Fruit fly (Drosophila melanogaster) whole organism, embryonic: ENCODE measurements around the gene CG7924.

Experiments used
- Abd-B ChIP-seq: fragments of 200-800 bp; sonication (Bioruptor generic); optimal IDR thresholded peaks from 2 replicates; lab custom pipeline; 2018; ENCODE audit warnings: missing biosample characterization, mild to moderate bottlenecking, missing genetic modification characterization, moderate library complexity
- B-H2 ChIP-seq: fragments of 200-800 bp; sonication (Bioruptor generic); optimal IDR thresholded peaks from 2 replicates; lab custom pipeline; 2018; ENCODE audit warnings: missing biosample characterization, mild to moderate bottlenecking, missing genetic modification characterization
- Bteb2 ChIP-seq: fragments of 200-800 bp; sonication (Bioruptor generic); optimal IDR thresholded peaks from 2 replicates; lab custom pipeline; 2016; ENCODE audit warnings: missing biosample characterization, missing genetic modification characterization
- CG10267 ChIP-seq: fragments of 200-800 bp; sonication (Bioruptor generic); optimal IDR thresholded peaks from 2 replicates; lab custom pipeline; 2018; ENCODE audit warnings: missing biosample characterization, mild to moderate bottlenecking, missing genetic modification characterization, moderate library complexity
- CG10274 ChIP-seq: fragments of 200-800 bp; sonication (Bioruptor generic); optimal IDR thresholded peaks from 3 replicates; lab custom pipeline; 2017; ENCODE audit warnings: missing biosample characterization, mild to moderate bottlenecking, missing genetic modification characterization
- CG10366 ChIP-seq: fragments of 200-800 bp; sonication (Bioruptor generic); IDR thresholded peaks from 2 replicates; pipeline ENCODE4 v1.3.6; 2022; ENCODE audit warnings: missing biosample characterization, missing genetic modification characterization
- CG10565 ChIP-seq: fragments of 200-800 bp; sonication (Bioruptor generic); optimal IDR thresholded peaks from 3 replicates; lab custom pipeline; 2016; ENCODE audit warnings: missing biosample characterization, mild to moderate bottlenecking, missing genetic modification characterization
- CG11085 ChIP-seq: fragments of 200-800 bp; sonication (Bioruptor generic); IDR thresholded peaks from 2 replicates; pipeline ENCODE4 v1.3.6; 2022; ENCODE audit warnings: missing biosample characterization, missing genetic modification characterization
- CG11456 ChIP-seq: fragments of 200-800 bp; sonication (Bioruptor generic); IDR thresholded peaks from 3 replicates; pipeline ENCODE4 v1.3.6; 2022; ENCODE audit warnings: missing biosample characterization, missing genetic modification characterization
- CG11504 ChIP-seq: fragments of 200-800 bp; sonication (Bioruptor generic); optimal IDR thresholded peaks from 3 replicates; lab custom pipeline; 2019; ENCODE audit warnings: missing biosample characterization, mild to moderate bottlenecking, missing genetic modification characterization, moderate library complexity
- CG12104 ChIP-seq: fragments of 200-800 bp; sonication (Bioruptor generic); optimal IDR thresholded peaks from 3 replicates; lab custom pipeline; 2016; ENCODE audit warnings: missing biosample characterization, missing genetic modification characterization
- CG13123 ChIP-seq: fragments of 200-800 bp; sonication (Bioruptor generic); optimal IDR thresholded peaks from 2 replicates; lab custom pipeline; 2016; ENCODE audit warnings: missing biosample characterization, missing genetic modification characterization
- CG15011 ChIP-seq: fragments of 200-800 bp; sonication (Bioruptor generic); optimal IDR thresholded peaks from 3 replicates; lab custom pipeline; 2018; ENCODE audit warnings: missing biosample characterization, mild to moderate bottlenecking, missing genetic modification characterization
- CG1647 ChIP-seq: fragments of 200-800 bp; sonication (Bioruptor generic); optimal IDR thresholded peaks from 3 replicates; lab custom pipeline; 2016; ENCODE audit warnings: missing biosample characterization, missing genetic modification characterization
- CG1832 ChIP-seq: fragments of 200-800 bp; sonication (Bioruptor generic); optimal IDR thresholded peaks from 2 replicates; lab custom pipeline; 2017; ENCODE audit warnings: missing biosample characterization, mild to moderate bottlenecking, missing genetic modification characterization, inconsistent platforms
- CG18476 ChIP-seq: fragments of 200-800 bp; sonication (Bioruptor generic); optimal IDR thresholded peaks from 2 replicates; lab custom pipeline; 2016; ENCODE audit warnings: missing biosample characterization, mild to moderate bottlenecking, missing genetic modification characterization
- CG2712 ChIP-seq: fragments of 200-800 bp; optimal IDR thresholded peaks from 3 replicates; lab custom pipeline; 2019; ENCODE audit warnings: missing biosample characterization, mild to moderate bottlenecking, missing genetic modification characterization, moderate library complexity
- CG30431 ChIP-seq: fragments of 200-800 bp; sonication (Bioruptor generic); optimal IDR thresholded peaks from 2 replicates; lab custom pipeline; 2017; ENCODE audit warnings: missing biosample characterization, missing genetic modification characterization
- CG3163 ChIP-seq: fragments of 200-800 bp; sonication (Bioruptor generic); optimal IDR thresholded peaks from 3 replicates; lab custom pipeline; 2016; ENCODE audit warnings: missing biosample characterization, missing genetic modification characterization
- CG34224 ChIP-seq: fragments of 200-800 bp; sonication (Bioruptor generic); IDR thresholded peaks from 3 replicates; pipeline ENCODE4 v1.3.6; 2022; ENCODE audit warnings: missing biosample characterization, missing genetic modification characterization; ENCODE audit not compliant: partially characterized antibody
- CG6689 ChIP-seq: fragments of 200-800 bp; sonication (Bioruptor generic); IDR thresholded peaks from 2 replicates; pipeline ENCODE4 v1.3.6; 2022; ENCODE audit warnings: missing biosample characterization, missing genetic modification characterization
- CG8478 ChIP-seq: fragments of >200 bp; optimal IDR thresholded peaks from 2 replicates; lab custom pipeline; 2018
- CG8944 ChIP-seq: fragments of 200-800 bp; sonication (Bioruptor generic); optimal IDR thresholded peaks from 3 replicates; lab custom pipeline; 2016; ENCODE audit warnings: missing biosample characterization, missing genetic modification characterization
- CG9932 ChIP-seq: fragments of 200-800 bp; sonication (Bioruptor generic); IDR thresholded peaks from 2 replicates; pipeline ENCODE4 v1.3.6; 2022; ENCODE audit warnings: missing biosample characterization, missing genetic modification characterization
- E2f1 ChIP-seq: fragments of 200-800 bp; sonication (Bioruptor generic); IDR thresholded peaks from 2 replicates; pipeline ENCODE4 v1.3.6; 2022; ENCODE audit warnings: missing biosample characterization, missing genetic modification characterization
- Scr ChIP-seq: fragments of 200-800 bp; sonication (Bioruptor generic); IDR thresholded peaks from 2 replicates; pipeline ENCODE4 v1.3.6; 2022; ENCODE audit warnings: missing biosample characterization, missing genetic modification characterization; ENCODE audit not compliant: partially characterized antibody
- Side ChIP-seq: fragments of 200-800 bp; sonication (Bioruptor generic); optimal IDR thresholded peaks from 2 replicates; lab custom pipeline; 2016; ENCODE audit warnings: missing biosample characterization, missing genetic modification characterization
- Sry-δ ChIP-seq: fragments of 200-800 bp; sonication (Bioruptor generic); optimal IDR thresholded peaks from 2 replicates; lab custom pipeline; 2016; ENCODE audit warnings: missing biosample characterization, missing genetic modification characterization
- Stat92E ChIP-seq, 3 experiments: fragments of >200 bp in 2 of 3; fragments of 200-800 bp in 1 of 3; sonication (Bioruptor generic) in 1 of 3; optimal IDR thresholded peaks; 2 replicates each; lab custom pipeline; 2017 to 2019; ENCODE audit warnings: missing biosample characterization in 3 of 3, missing genetic modification characterization in 3 of 3, mild to moderate bottlenecking in 1 of 3, moderate library complexity in 1 of 3
- TFAM ChIP-seq: fragments of 200-800 bp; sonication (Bioruptor generic); optimal IDR thresholded peaks from 2 replicates; lab custom pipeline; 2017; ENCODE audit warnings: missing biosample characterization, missing genetic modification characterization, inconsistent platforms
- az2 ChIP-seq: fragments of 200-800 bp; sonication (Bioruptor generic); optimal IDR thresholded peaks from 3 replicates; lab custom pipeline; 2016; ENCODE audit warnings: missing biosample characterization, missing genetic modification characterization
- bigmax ChIP-seq: fragments of 200-800 bp; sonication (Bioruptor generic); optimal IDR thresholded peaks from 2 replicates; lab custom pipeline; 2018; ENCODE audit warnings: missing biosample characterization, mild to moderate bottlenecking, missing genetic modification characterization
- chinmo ChIP-seq: fragments of 200-800 bp; sonication (Bioruptor generic); IDR thresholded peaks from 4 replicates; pipeline ENCODE4 v1.3.6; 2022; ENCODE audit warnings: missing biosample characterization, missing genetic modification characterization; ENCODE audit not compliant: partially characterized antibody
- dmrt99B ChIP-seq: fragments of 200-800 bp; sonication (Bioruptor generic); optimal IDR thresholded peaks from 2 replicates; lab custom pipeline; 2018; ENCODE audit warnings: missing biosample characterization, mild to moderate bottlenecking, missing genetic modification characterization, moderate library complexity
- esg ChIP-seq: fragments of 200-800 bp; sonication (Bioruptor generic); conservative IDR thresholded peaks from 2 replicates; pipeline ENCODE4 v1.3.6; 2022; ENCODE audit warnings: missing biosample characterization, missing genetic modification characterization
- eyg ChIP-seq: fragments of 200-800 bp; sonication (Bioruptor generic); optimal IDR thresholded peaks from 3 replicates; lab custom pipeline; 2016; ENCODE audit warnings: missing biosample characterization, missing genetic modification characterization
- fd3F ChIP-seq: fragments of 200-800 bp; sonication (Bioruptor generic); optimal IDR thresholded peaks from 2 replicates; lab custom pipeline; 2018; ENCODE audit warnings: missing biosample characterization, mild to moderate bottlenecking, missing genetic modification characterization, moderate library complexity
- fd64A ChIP-seq: fragments of 200-800 bp; sonication (Bioruptor generic); optimal IDR thresholded peaks from 3 replicates; lab custom pipeline; 2018; ENCODE audit warnings: missing biosample characterization, mild to moderate bottlenecking, missing genetic modification characterization
- gfzf ChIP-seq: fragments of 200-800 bp; sonication (Bioruptor generic); optimal IDR thresholded peaks from 2 replicates; lab custom pipeline; 2016; ENCODE audit warnings: missing biosample characterization, mild to moderate bottlenecking, missing genetic modification characterization, moderate library complexity
- her ChIP-seq: fragments of 200-800 bp; sonication (Bioruptor generic); optimal IDR thresholded peaks from 2 replicates; lab custom pipeline; 2016; ENCODE audit warnings: missing biosample characterization, missing genetic modification characterization
- kay ChIP-seq: fragments of 200-800 bp; sonication (Bioruptor generic); optimal IDR thresholded peaks from 2 replicates; lab custom pipeline; 2016; ENCODE audit warnings: missing biosample characterization, missing genetic modification characterization
- klu ChIP-seq: fragments of 200-800 bp; sonication (Bioruptor generic); IDR thresholded peaks from 2 replicates; pipeline ENCODE4 v1.3.6; 2022; ENCODE audit warnings: missing biosample characterization, missing genetic modification characterization
- lilli ChIP-seq: fragments of 200-800 bp; sonication (Bioruptor generic); optimal IDR thresholded peaks from 3 replicates; lab custom pipeline; 2016; ENCODE audit warnings: missing biosample characterization, missing genetic modification characterization
- pho ChIP-seq: fragments of 200-800 bp; sonication (Bioruptor generic); optimal IDR thresholded peaks from 2 replicates; lab custom pipeline; 2016; ENCODE audit warnings: missing biosample characterization, missing genetic modification characterization
- pnt ChIP-seq: fragments of 200-800 bp; sonication (Bioruptor generic); optimal IDR thresholded peaks from 3 replicates; lab custom pipeline; 2016; ENCODE audit warnings: missing biosample characterization, missing genetic modification characterization
- pros ChIP-seq: fragments of 200-800 bp; sonication (Bioruptor generic); optimal IDR thresholded peaks from 3 replicates; lab custom pipeline; 2019; ENCODE audit warnings: missing biosample characterization, mild to moderate bottlenecking, missing genetic modification characterization, moderate library complexity
- psq ChIP-seq: fragments of 200-800 bp; sonication (Bioruptor generic); optimal IDR thresholded peaks from 2 replicates; lab custom pipeline; 2017; ENCODE audit warnings: missing biosample characterization, missing genetic modification characterization
- repo ChIP-seq: fragments of 200-800 bp; sonication (Bioruptor generic); optimal IDR thresholded peaks from 2 replicates; lab custom pipeline; 2016; ENCODE audit warnings: missing biosample characterization, missing genetic modification characterization
- run ChIP-seq: fragments of 200-800 bp; sonication (Bioruptor generic); optimal IDR thresholded peaks from 3 replicates; lab custom pipeline; 2018; ENCODE audit warnings: missing biosample characterization, mild to moderate bottlenecking, missing genetic modification characterization
- salm ChIP-seq: fragments of 200-800 bp; sonication (Bioruptor generic); optimal IDR thresholded peaks from 2 replicates; lab custom pipeline; 2018; ENCODE audit warnings: missing biosample characterization, mild to moderate bottlenecking, missing genetic modification characterization
- trh ChIP-seq: fragments of 200-800 bp; sonication (Bioruptor generic); optimal IDR thresholded peaks from 2 replicates; lab custom pipeline; 2016; ENCODE audit warnings: missing biosample characterization, missing genetic modification characterization

CG7924 gene

DNA sequence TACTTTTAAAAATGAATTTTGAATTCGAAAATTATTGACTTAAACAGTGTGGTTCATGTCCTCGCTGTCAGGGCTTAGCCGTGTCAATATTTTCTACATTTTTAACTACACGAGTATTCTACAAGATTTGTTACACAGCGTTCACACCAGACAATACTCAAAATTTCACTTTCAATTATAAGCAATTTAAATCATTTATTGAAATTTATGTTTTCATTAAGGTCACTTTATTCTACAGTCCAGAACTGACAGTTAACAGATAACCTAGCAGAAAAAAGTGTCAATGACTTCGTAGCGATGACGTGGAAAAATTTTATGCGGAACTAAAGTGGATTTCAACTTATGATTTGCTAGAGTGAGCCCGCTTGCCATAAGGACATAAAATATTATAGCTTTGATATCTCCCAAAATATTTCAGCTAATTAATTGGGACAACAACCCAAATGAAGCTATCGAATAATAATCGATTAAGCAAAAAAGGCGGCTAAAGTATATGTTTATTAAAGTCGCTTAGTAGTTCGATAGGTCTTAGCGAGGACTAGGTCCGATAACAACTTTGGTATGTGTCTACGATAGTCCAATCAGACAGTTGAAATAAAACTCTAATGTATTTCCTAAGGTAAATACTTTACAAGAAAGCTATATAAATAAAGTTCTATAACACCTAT is 43.2 kb upstream of the CG7924 start (continued):
- TF ChIP-seq pros (GFP tag; lab: Kevin White, UChicago) (no peak), kay (GFP tag; lab: Kevin White, UChicago) (no peak), TFAM (GFP tag; lab: Kevin White, UChicago) (no peak), CG15011 (GFP tag; lab: Kevin White, UChicago) (no peak), CG9932 (GFP tag; lab: Robert Waterston, UW) (peak; percentile 76), CG1647 (GFP tag; lab: Kevin White, UChicago) (no peak), gfzf (GFP tag; lab: Kevin White, UChicago) (no peak), CG10267 (tag; lab: Kevin White, UChicago) (peak; percentile 21), psq (GFP tag; lab: Kevin White, UChicago) (no peak), dmrt99B (tag; lab: Kevin White, UChicago) (peak; percentile 61), E2f1 (peak; percentile 64; the same call in 1 of the 2 replicates), Abd-B (GFP tag; lab: Kevin White, UChicago) (no peak), fd64A (GFP tag; lab: Kevin White, UChicago) (no peak), CG6689 (GFP tag; lab: Robert Waterston, UW) (peak; percentile 56; the same call in 1 of the 2 replicates), fd3F (GFP tag; lab: Kevin White, UChicago) (peak; percentile 27), her (GFP tag; lab: Kevin White, UChicago) (no peak), CG8944 (GFP tag; lab: Kevin White, UChicago) (no peak), bigmax (GFP tag; lab: Kevin White, UChicago) (no peak), CG3163 (no peak), CG11085 (GFP tag; lab: Robert Waterston, UW) (no peak; the same call in 1 of the 2 replicates), CG30431 (no peak), eyg (GFP tag; lab: Kevin White, UChicago) (no peak), CG10274 (peak; percentile 10), Side (GFP tag; lab: Kevin White, UChicago) (peak; percentile 40), run (tag; lab: Kevin White, UChicago) (no peak), az2 (GFP tag; lab: Kevin White, UChicago) (peak; percentile 45), trh (GFP tag; lab: Kevin White, UChicago) (no peak), pnt (no peak), pho (GFP tag; lab: Kevin White, UChicago) (no peak), CG11456 (GFP tag; lab: Robert Waterston, UW) (no peak), lilli (GFP tag; lab: Kevin White, UChicago) (peak; percentile 51), CG18476 (GFP tag; lab: Kevin White, UChicago) (peak; percentile 51), CG12104 (no peak), Sry-δ (GFP tag; lab: Kevin White, UChicago) (peak; percentile 37), esg (GFP tag; lab: Robert Waterston, UW) (peak; percentile 74), salm (tag; lab: Kevin White, UChicago) (no peak), CG13123 (GFP tag; lab: Kevin White, UChicago) (no peak), Scr (GFP tag; lab: Robert Waterston, UW) (peak; percentile 62), chinmo (no peak), Stat92E (GFP tag; optimal IDR thresholded peaks at IDR 0.05; lab: Kevin White, UChicago) (no peak), CG2712 (tag; lab: Kevin White, UChicago) (peak; percentile 59), CG1832 (GFP tag; lab: Kevin White, UChicago) (no peak), repo (peak; percentile 2), klu (GFP tag; lab: Robert Waterston, UW) (peak; percentile 65), B-H2 (GFP tag; lab: Kevin White, UChicago) (peak; percentile 28), CG34224 (GFP tag; lab: Robert Waterston, UW) (no peak), CG10366 (GFP tag; lab: Robert Waterston, UW) (peak; percentile 69), Bteb2 (GFP tag; lab: Kevin White, UChicago) (no peak), CG11504 (tag; lab: Kevin White, UChicago) (no peak), CG10565 (GFP tag; lab: Kevin White, UChicago) (no peak), CG8478 (lab: Kevin White, UChicago) (no peak)
